Fruit fly (Drosophila melanogaster): ENCODE measurements around the gene CG31248.
A peak's percentile ranks its signal among the peaks of the same experiment; 100 is the strongest.

CG31248 gene

dm6 chr3R:7122172-7123072 lies 6.7 kb upstream of the CG31248 start:
- TF ChIP-seq CG33557 (GFP tag; optimal IDR thresholded peaks at IDR 0.05) (no peak), Sox102F (GFP tag; optimal IDR thresholded peaks at IDR 0.05) (no peak), Sin3A (optimal IDR thresholded peaks at IDR 0.05) (no peak), Kr (GFP tag; optimal IDR thresholded peaks at IDR 0.05) (peak; percentile 50), HmgD (GFP tag; optimal IDR thresholded peaks at IDR 0.05) (no peak), pb (GFP tag; optimal IDR thresholded peaks at IDR 0.05) (no peak), Gsc (GFP tag; IDR thresholded peaks at IDR 0.05) (no peak), CG2678 (tag; optimal IDR thresholded peaks at IDR 0.05) (no peak), ham (GFP tag; IDR thresholded peaks at IDR 0.05) (no peak), CG11398 (GFP tag; optimal IDR thresholded peaks at IDR 0.05) (no peak), CG9817 (tag; optimal IDR thresholded peaks at IDR 0.05) (no peak), bsh (GFP tag; optimal IDR thresholded peaks at IDR 0.05) (no peak), jumu (GFP tag; optimal IDR thresholded peaks at IDR 0.05) (no peak), chn (GFP tag; optimal IDR thresholded peaks at IDR 0.05) (no peak), crp (GFP tag; optimal IDR thresholded peaks at IDR 0.05) (no peak), Ssrp (tag; optimal IDR thresholded peaks at IDR 0.05) (no peak), CG9215 (GFP tag; IDR thresholded peaks at IDR 0.05) (peak; percentile 37; the same call in 1 of the 2 replicates), Doc2 (GFP tag; IDR thresholded peaks at IDR 0.05) (no peak), CG1832 (GFP tag; optimal IDR thresholded peaks at IDR 0.05) (no peak), Jarid2 (GFP tag; optimal IDR thresholded peaks at IDR 0.05) (no peak), CG12155 (GFP tag; optimal IDR thresholded peaks at IDR 0.05) (no peak), Max (GFP tag; optimal IDR thresholded peaks at IDR 0.05) (no peak), z (GFP tag; IDR thresholded peaks at IDR 0.05) (no peak), CG17359 (tag; optimal IDR thresholded peaks at IDR 0.05) (no peak), chm (GFP tag; IDR thresholded peaks at IDR 0.05) (0 out of 2 replicates have a peak, but pooled peaks have one; percentile 39), scrt (GFP tag; optimal IDR thresholded peaks at IDR 0.05) (no peak), en (GFP tag; optimal IDR thresholded peaks at IDR 0.05) (no peak), CG3726 (GFP tag; IDR thresholded peaks at IDR 0.05) (no peak), CG8944 (GFP tag; optimal IDR thresholded peaks at IDR 0.05) (no peak), CG2889 (GFP tag; IDR thresholded peaks at IDR 0.05) (no peak), slbo (GFP tag; IDR thresholded peaks at IDR 0.05) (no peak), Lpt (GFP tag; optimal IDR thresholded peaks at IDR 0.05) (no peak), vnd (GFP tag; IDR thresholded peaks at IDR 0.05; ENCODE audit: partially characterized antibody) (no peak), lmd (GFP tag; IDR thresholded peaks at IDR 0.05) (no peak), mld (GFP tag; IDR thresholded peaks at IDR 0.05; ENCODE audit: partially characterized antibody) (no peak), hbn (GFP tag; IDR thresholded peaks at IDR 0.05; ENCODE audit: partially characterized antibody) (no peak), Nf-YC (tag; optimal IDR thresholded peaks at IDR 0.05) (no peak), zfh1 (GFP tag; IDR thresholded peaks at IDR 0.05) (no peak), CG15011 (GFP tag; optimal IDR thresholded peaks at IDR 0.05) (no peak), CkIIα-i1 (GFP tag; IDR thresholded peaks at IDR 0.05) (no peak), GATAe (GFP tag; conservative IDR thresholded peaks at IDR 0.05) (no peak), Adf1 (GFP tag; IDR thresholded peaks at IDR 0.05) (no peak; the same call in 1 of the 2 replicates), CG16813 (GFP tag; IDR thresholded peaks at IDR 0.05; ENCODE audit: partially characterized antibody) (no peak), Drgx (GFP tag; IDR thresholded peaks at IDR 0.05) (no peak), CG13123 (GFP tag; optimal IDR thresholded peaks at IDR 0.05) (no peak), lab (GFP tag; optimal IDR thresholded peaks at IDR 0.05) (no peak), CG12391 (tag; optimal IDR thresholded peaks at IDR 0.05) (no peak), dm (GFP tag; optimal IDR thresholded peaks at IDR 0.05) (no peak), Optix (GFP tag; IDR thresholded peaks at IDR 0.05) (no peak), CG1647 (GFP tag; optimal IDR thresholded peaks at IDR 0.05) (no peak)

Data from whole organism, embryonic.